Fruit fly (Drosophila melanogaster): Measurements from ENCODE around the gene Acp62F.
A peak's percentile ranks its signal among the peaks of the same experiment; 100 is the strongest.

Acp62F gene

dm6 chr3L:2780711-2781110 is 41.2 kb downstream of the Acp62F start, which contains the start of gene mRpS35:
Gene mRpS35 (plus strand): TSS chr3L:2780899.
- TF ChIP-seq CG14711 (tag; optimal IDR thresholded peaks at IDR 0.05) (no peak), CG7045 (GFP tag; optimal IDR thresholded peaks at IDR 0.05) (no peak), CG11617 (GFP tag; optimal IDR thresholded peaks at IDR 0.05) (no peak), CG33017 (tag; optimal IDR thresholded peaks at IDR 0.05) (no peak), ovo (GFP tag; optimal IDR thresholded peaks at IDR 0.05) (no peak), Mnt (GFP tag; optimal IDR thresholded peaks at IDR 0.05) (peak; percentile 0), CG1620 (GFP tag; optimal IDR thresholded peaks at IDR 0.05) (no peak), pad (GFP tag; optimal IDR thresholded peaks at IDR 0.05) (no peak)

DNA sequence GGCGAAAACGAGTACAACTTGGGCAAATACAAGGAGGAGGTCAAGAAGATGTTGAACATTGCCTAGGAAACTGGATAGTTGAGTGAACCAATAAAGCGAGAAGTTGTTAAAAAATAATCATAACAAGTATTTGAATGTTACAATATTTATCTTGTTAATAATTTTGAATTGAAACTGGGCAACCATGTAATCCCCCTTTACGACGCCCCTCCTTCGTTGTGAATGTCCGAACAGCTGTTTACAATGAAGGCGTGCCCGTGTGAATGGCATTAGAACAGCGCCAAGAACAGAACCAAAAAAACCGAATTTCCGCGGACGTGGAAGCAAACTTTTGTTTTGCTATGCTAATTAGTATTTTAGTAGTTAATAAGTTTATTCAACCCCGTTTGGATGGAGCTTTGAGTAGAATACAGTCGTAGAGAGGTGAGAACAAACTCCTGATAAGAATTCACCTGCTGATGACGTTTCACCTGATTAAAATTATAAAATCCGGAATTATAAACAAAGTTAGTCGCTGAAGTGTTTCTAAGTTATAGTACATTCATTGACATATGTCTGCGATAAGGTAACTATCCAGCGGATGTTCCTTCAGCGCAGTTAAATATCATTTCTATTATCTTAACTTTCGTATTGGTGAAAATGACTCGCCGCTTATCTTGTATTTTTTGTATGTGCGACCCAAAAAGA is 42.6 kb downstream of the Acp62F start, which contains the start of gene Pgant6:
Pgant6 (plus strand) TSS at position 265 of the 687 bp plus-strand sequence.
- peak; percentile 27 for TF ChIP-seq Mnt (GFP tag; optimal IDR thresholded peaks at IDR 0.05)
- no peak for TF ChIP-seq CG11617 (GFP tag; optimal IDR thresholded peaks at IDR 0.05)
- TF ChIP-seq bab1 (GFP tag; optimal IDR thresholded peaks at IDR 0.05) = peak; percentile 27
- no peak for TF ChIP-seq CG33017 (tag; optimal IDR thresholded peaks at IDR 0.05)
- no peak for TF ChIP-seq CG7045 (GFP tag; optimal IDR thresholded peaks at IDR 0.05)
- no peak for TF ChIP-seq toe (GFP tag; optimal IDR thresholded peaks at IDR 0.05)
- TF ChIP-seq tj (GFP tag; optimal IDR thresholded peaks at IDR 0.05) = peak; percentile 16
- no peak for TF ChIP-seq CG1620 (GFP tag; optimal IDR thresholded peaks at IDR 0.05)
- no peak for TF ChIP-seq ovo (GFP tag; optimal IDR thresholded peaks at IDR 0.05)
- TF ChIP-seq kay (GFP tag; ENCODE audit: borderline replicate concordance) = no peak
- TF ChIP-seq CG5204 (GFP tag; optimal IDR thresholded peaks at IDR 0.05) = no peak
- TF ChIP-seq cnc (optimal IDR thresholded peaks at IDR 0.05) = no peak
- TF ChIP-seq cic (GFP tag; optimal IDR thresholded peaks at IDR 0.05) = peak; percentile 46
- TF ChIP-seq CG12768 (GFP tag; optimal IDR thresholded peaks at IDR 0.05) = no peak
- TF ChIP-seq CG7101 (tag; optimal IDR thresholded peaks at IDR 0.05) = no peak
- TF ChIP-seq CG14711 (tag; optimal IDR thresholded peaks at IDR 0.05) = peak; percentile 51
- TF ChIP-seq Clk (GFP tag; optimal IDR thresholded peaks at IDR 0.05) = no peak
- no peak for TF ChIP-seq Crg-1 (GFP tag; optimal IDR thresholded peaks at IDR 0.05)
- TF ChIP-seq pad (GFP tag; optimal IDR thresholded peaks at IDR 0.05) = no peak

DNA sequence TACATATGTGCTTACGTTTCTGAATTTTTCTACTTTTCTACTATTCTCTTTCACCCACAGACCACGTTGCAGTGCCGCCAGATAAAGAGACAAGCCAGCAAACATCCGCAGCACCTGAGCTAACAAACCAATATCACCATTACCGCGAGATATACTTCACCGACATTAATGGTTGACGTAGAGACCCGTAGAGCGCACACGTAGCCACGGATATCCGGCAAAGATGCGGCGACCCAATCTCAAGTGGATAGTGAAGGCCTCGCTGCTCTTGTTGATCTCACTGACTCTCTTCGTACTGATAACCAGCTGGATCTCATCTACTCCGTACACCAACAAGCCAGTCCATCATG is 43.1 kb downstream of the Acp62F start:
- TF ChIP-seq tj (GFP tag; optimal IDR thresholded peaks at IDR 0.05) (no peak), cic (GFP tag; optimal IDR thresholded peaks at IDR 0.05) (peak; percentile 29), Hr96 (GFP tag; optimal IDR thresholded peaks at IDR 0.05) (no peak), CG1620 (GFP tag; optimal IDR thresholded peaks at IDR 0.05) (no peak)

DNA sequence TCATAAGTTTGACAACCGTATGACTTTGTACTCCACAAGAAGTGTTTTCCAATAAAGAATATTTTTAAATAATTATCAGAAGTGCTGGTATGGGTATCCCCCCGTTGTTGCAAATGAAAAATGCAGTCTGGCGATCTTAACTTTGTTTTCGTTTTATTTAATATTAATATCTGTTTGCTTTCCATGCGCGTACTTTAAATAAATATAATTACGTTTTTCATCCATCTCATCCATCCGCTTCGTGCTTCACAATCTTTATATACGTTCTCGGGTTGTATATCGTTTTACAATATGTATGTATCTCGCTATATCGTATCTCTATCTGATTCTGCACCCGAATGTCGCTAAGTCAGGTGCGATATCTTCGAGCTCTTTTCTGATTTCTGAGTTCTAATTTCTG is 46.4 kb downstream of the Acp62F start:
- TF ChIP-seq CG33017 (tag; optimal IDR thresholded peaks at IDR 0.05) (no peak), kay (GFP tag; ENCODE audit: borderline replicate concordance) (peak; percentile 93)

Data from whole organism, adult.